Comparison of ENCODE assay signal across 4 worm cellular contexts in the genomic region with DNA sequence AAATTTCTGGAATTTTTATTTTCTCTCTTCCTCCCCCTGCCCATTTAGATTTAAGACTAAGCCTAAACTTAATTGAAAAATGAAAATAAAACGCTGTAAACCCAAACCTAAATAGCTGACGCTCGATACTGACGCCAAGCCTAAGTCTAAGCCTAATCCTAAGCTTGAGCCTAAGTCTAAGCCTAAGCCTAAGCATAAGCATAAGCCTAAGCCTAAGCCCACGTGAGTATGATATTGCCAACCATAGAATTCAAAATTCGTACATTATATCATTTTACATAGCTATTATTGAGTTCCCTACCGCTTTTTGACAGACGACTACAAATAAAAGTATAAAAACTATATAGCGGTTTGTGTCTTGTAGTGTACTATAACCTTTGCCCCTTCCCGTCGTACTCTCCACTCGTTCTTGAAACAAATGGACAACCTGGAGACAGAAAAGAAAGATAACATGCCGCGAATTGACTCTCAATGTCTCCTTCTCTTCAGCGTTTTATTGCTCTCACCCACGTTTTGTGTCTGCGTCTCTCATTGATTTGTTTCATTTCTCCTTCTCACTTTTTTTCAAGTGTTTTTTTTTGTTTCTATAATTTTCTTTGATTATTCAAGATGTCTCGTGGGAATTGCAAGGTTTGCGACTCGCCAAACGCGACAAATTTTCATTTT.
A peak's percentile ranks its signal among the peaks of the same experiment; 100 is the strongest.
TF ChIP-seq lines count a peak whose summit lies in the region.

A gene (plus strand): TSS at position 567 of the 666 bp plus-strand sequence.

TF ChIP-seq in whole organism, L2 larva, 48 proteins besides CTCF, POLR2A, EP300 and RAD21 (continues in another document):
- no peak for TF ChIP-seq lin-11 (tag; optimal IDR thresholded peaks at IDR 0.05; lab: Kevin White, UChicago)
- no peak for TF ChIP-seq unc-39 (tag; optimal IDR thresholded peaks at IDR 0.05; lab: Kevin White, UChicago)
- peak; percentile 22 for TF ChIP-seq sem-4 (tag; optimal IDR thresholded peaks at IDR 0.05; lab: Kevin White, UChicago)
- peak; percentile 73 for TF ChIP-seq C34F6.9 (tag; optimal IDR thresholded peaks at IDR 0.05; lab: Kevin White, UChicago)
- peak; percentile 78 for TF ChIP-seq crh-2 (tag; optimal IDR thresholded peaks at IDR 0.05; lab: Kevin White, UChicago)
- TF ChIP-seq R02D3.7 (tag; optimal IDR thresholded peaks at IDR 0.05; lab: Kevin White, UChicago), result no peak
- no peak for TF ChIP-seq nhr-237 (tag; optimal IDR thresholded peaks at IDR 0.05; lab: Kevin White, UChicago)
- TF ChIP-seq ceh-16 (tag; optimal IDR thresholded peaks at IDR 0.05; lab: Kevin White, UChicago), result no peak
- no peak for TF ChIP-seq ceh-82 (tag; optimal IDR thresholded peaks at IDR 0.05; lab: Kevin White, UChicago)
- no peak for TF ChIP-seq elt-1 (tag; optimal IDR thresholded peaks at IDR 0.05; lab: Kevin White, UChicago)
- no peak for TF ChIP-seq unc-62 (GFP tag; optimal IDR thresholded peaks at IDR 0.05; lab: Kevin White, UChicago)
- TF ChIP-seq alr-1 (tag; optimal IDR thresholded peaks at IDR 0.05; lab: Kevin White, UChicago), result no peak
- TF ChIP-seq F13H6.1 (tag; optimal IDR thresholded peaks at IDR 0.05; lab: Kevin White, UChicago), result peak; percentile 79
- TF ChIP-seq nhr-10 (tag; optimal IDR thresholded peaks at IDR 0.05; lab: Kevin White, UChicago), result no peak
- TF ChIP-seq skn-1 (tag; optimal IDR thresholded peaks at IDR 0.05; lab: Kevin White, UChicago), result no peak
- no peak for TF ChIP-seq lsy-2 (tag; optimal IDR thresholded peaks at IDR 0.05; lab: Kevin White, UChicago)
- TF ChIP-seq ztf-1 (GFP tag; conservative IDR thresholded peaks at IDR 0.05; lab: Robert Waterston, UW), result no peak
- no peak for TF ChIP-seq lin-39 (tag; optimal IDR thresholded peaks at IDR 0.05; lab: Kevin White, UChicago)
- no peak for TF ChIP-seq ama-1 (optimal IDR thresholded peaks at IDR 0.05; lab: Kevin White, UChicago)
- no peak for TF ChIP-seq ZK546.5 (tag; optimal IDR thresholded peaks at IDR 0.05; lab: Kevin White, UChicago)
- TF ChIP-seq Y55F3AM.14 (GFP tag; optimal IDR thresholded peaks at IDR 0.05; lab: Kevin White, UChicago), result no peak
- TF ChIP-seq nhr-12 (tag; optimal IDR thresholded peaks at IDR 0.05; lab: Kevin White, UChicago), result no peak

TF ChIP-seq in whole organism, L4 larva, 104 proteins besides CTCF, POLR2A, EP300 and RAD21 (continues in another document):
- TF ChIP-seq nhr-77 (tag; optimal IDR thresholded peaks at IDR 0.05; lab: Kevin White, UChicago) (peak; percentile 87), unc-39 (tag; optimal IDR thresholded peaks at IDR 0.05; lab: Kevin White, UChicago) (no peak), pqm-1 (tag; optimal IDR thresholded peaks at IDR 0.05; lab: Kevin White, UChicago) (peak; percentile 72), nhr-25 (tag; optimal IDR thresholded peaks at IDR 0.05; lab: Kevin White, UChicago; ENCODE audit: borderline replicate concordance, insufficient read depth) (peak; percentile 15), ceh-62 (tag; optimal IDR thresholded peaks at IDR 0.05; lab: Kevin White, UChicago) (no peak), mdl-1 (tag; optimal IDR thresholded peaks at IDR 0.05; lab: Kevin White, UChicago) (peak in 1 of 2 experiments; percentile 81), sdz-12 (GFP tag; optimal IDR thresholded peaks at IDR 0.05; lab: Kevin White, UChicago) (no peak), dve-1 (tag; optimal IDR thresholded peaks at IDR 0.05; lab: Kevin White, UChicago; ENCODE audit: insufficient read depth) (peak; percentile 94), T20F7.1 (GFP tag; optimal IDR thresholded peaks at IDR 0.05; lab: Kevin White, UChicago) (peak; percentile 59), mep-1 (tag; optimal IDR thresholded peaks at IDR 0.05; lab: Kevin White, UChicago) (no peak), madf-5 (GFP tag; IDR thresholded peaks at IDR 0.05; lab: Robert Waterston, UW) (no peak), nhr-41 (GFP tag; IDR thresholded peaks at IDR 0.05; lab: Robert Waterston, UW) (0 out of 2 replicates have a peak, but pooled peaks have one; percentile 47), ama-1 (optimal IDR thresholded peaks at IDR 0.05; lab: Kevin White, UChicago) (no peak), zfp-3 (GFP tag; conservative IDR thresholded peaks at IDR 0.05; lab: Robert Waterston, UW) (no peak), nhr-28 (tag; optimal IDR thresholded peaks at IDR 0.05; lab: Kevin White, UChicago) (peak; percentile 100), nhr-48 (tag; optimal IDR thresholded peaks at IDR 0.05; lab: Kevin White, UChicago) (peak; percentile 86), ZK337.2 (GFP tag; IDR thresholded peaks at IDR 0.05; lab: Robert Waterston, UW) (no peak), ceh-20 (GFP tag; IDR thresholded peaks at IDR 0.05; lab: Robert Waterston, UW) (0 out of 2 replicates have a peak, but pooled peaks have one; percentile 49), pha-4 (GFP tag; IDR thresholded peaks at IDR 0.05; lab: Robert Waterston, UW) (peak; percentile 61; the same call in 1 of the 2 replicates), pha-4 (tag; optimal IDR thresholded peaks at IDR 0.05; lab: Kevin White, UChicago) (peak; percentile 78), php-3 (GFP tag; IDR thresholded peaks at IDR 0.05; lab: Robert Waterston, UW) (peak; percentile 83)

TF ChIP-seq in whole organism, late embryonic, 69 proteins besides CTCF, POLR2A, EP300 and RAD21:
- peak; percentile 28 for TF ChIP-seq unc-55 (GFP tag; optimal IDR thresholded peaks at IDR 0.05; lab: Kevin White, UChicago)
- no peak for TF ChIP-seq K09A11.1 (tag; optimal IDR thresholded peaks at IDR 0.05; lab: Kevin White, UChicago; ENCODE audit: insufficient read depth)
- peak; percentile 64 for TF ChIP-seq elt-2 (tag; optimal IDR thresholded peaks at IDR 0.05; lab: Kevin White, UChicago)
- TF ChIP-seq ceh-14 (tag; optimal IDR thresholded peaks at IDR 0.05; lab: Kevin White, UChicago), result no peak
- peak; percentile 33 for TF ChIP-seq tbx-2 (tag; optimal IDR thresholded peaks at IDR 0.05; lab: Kevin White, UChicago)
- peak; percentile 22 for TF ChIP-seq ets-4 (tag; optimal IDR thresholded peaks at IDR 0.05; lab: Kevin White, UChicago)
- peak; percentile 21 for TF ChIP-seq ceh-18 (tag; optimal IDR thresholded peaks at IDR 0.05; lab: Kevin White, UChicago)
- peak; percentile 17 for TF ChIP-seq dve-1 (tag; optimal IDR thresholded peaks at IDR 0.05; lab: Kevin White, UChicago)
- TF ChIP-seq ceh-30 (tag; optimal IDR thresholded peaks at IDR 0.05; lab: Kevin White, UChicago), result peak; percentile 80
- peak; percentile 2 for TF ChIP-seq pqm-1 (tag; optimal IDR thresholded peaks at IDR 0.05; lab: Kevin White, UChicago)
- peak; percentile 4 for TF ChIP-seq unc-42 (tag; optimal IDR thresholded peaks at IDR 0.05; lab: Kevin White, UChicago)
- peak; percentile 33 for TF ChIP-seq nfya-1 (tag; optimal IDR thresholded peaks at IDR 0.05; lab: Kevin White, UChicago)
- no peak for TF ChIP-seq odd-2 (tag; optimal IDR thresholded peaks at IDR 0.05; lab: Kevin White, UChicago)
- TF ChIP-seq elt-4 (tag; optimal IDR thresholded peaks at IDR 0.05; lab: Kevin White, UChicago), result no peak

TF ChIP-seq in whole organism, mixed stage, embryonic, 35 proteins besides CTCF, POLR2A, EP300 and RAD21:
- peak; percentile 78 for TF ChIP-seq nhr-12 (tag; optimal IDR thresholded peaks at IDR 0.05; lab: Kevin White, UChicago)
- peak; percentile 19 for TF ChIP-seq mep-1 (tag; optimal IDR thresholded peaks at IDR 0.05; lab: Kevin White, UChicago)
- no peak for TF ChIP-seq drap-1 (GFP tag; optimal IDR thresholded peaks at IDR 0.05; lab: Kevin White, UChicago)
- TF ChIP-seq flh-1 (GFP tag; optimal IDR thresholded peaks at IDR 0.05; lab: Kevin White, UChicago), result no peak
- TF ChIP-seq unc-62 (GFP tag; optimal IDR thresholded peaks at IDR 0.05; lab: Kevin White, UChicago), result peak; percentile 52
- TF ChIP-seq unc-120 (tag; optimal IDR thresholded peaks at IDR 0.05; lab: Kevin White, UChicago; ENCODE audit: poor library complexity, severe bottlenecking), result no peak
- no peak for TF ChIP-seq ceh-43 (GFP tag; optimal IDR thresholded peaks at IDR 0.05; lab: Kevin White, UChicago)
- peak; percentile 65 for TF ChIP-seq ham-2 (GFP tag; optimal IDR thresholded peaks at IDR 0.05; lab: Kevin White, UChicago)
- no peak for TF ChIP-seq tbx-8 (GFP tag; optimal IDR thresholded peaks at IDR 0.05; lab: Kevin White, UChicago)
- TF ChIP-seq zip-8 (tag; optimal IDR thresholded peaks at IDR 0.05; lab: Kevin White, UChicago), result no peak
- no peak for TF ChIP-seq unc-39 (tag; optimal IDR thresholded peaks at IDR 0.05; lab: Kevin White, UChicago)
- TF ChIP-seq sem-2 (GFP tag; optimal IDR thresholded peaks at IDR 0.05; lab: Kevin White, UChicago), result no peak
- peak; percentile 74 for TF ChIP-seq nhr-28 (tag; optimal IDR thresholded peaks at IDR 0.05; lab: Kevin White, UChicago)
- peak; percentile 48 for TF ChIP-seq elt-3 (tag; optimal IDR thresholded peaks at IDR 0.05; lab: Kevin White, UChicago)
- no peak for TF ChIP-seq nhr-76 (tag; optimal IDR thresholded peaks at IDR 0.05; lab: Kevin White, UChicago)
- no peak for TF ChIP-seq ceh-83 (GFP tag; optimal IDR thresholded peaks at IDR 0.05; lab: Kevin White, UChicago)
- TF ChIP-seq elt-1 (tag; optimal IDR thresholded peaks at IDR 0.05; lab: Kevin White, UChicago; ENCODE audit: borderline replicate concordance, insufficient read depth), result no peak
- peak; percentile 55 for TF ChIP-seq ces-1 (GFP tag; optimal IDR thresholded peaks at IDR 0.05; lab: Kevin White, UChicago)
- peak; percentile 71 for TF ChIP-seq nhr-237 (tag; optimal IDR thresholded peaks at IDR 0.05; lab: Kevin White, UChicago)
- TF ChIP-seq sptf-1 (tag; optimal IDR thresholded peaks at IDR 0.05; lab: Kevin White, UChicago), result no peak
- no peak for TF ChIP-seq hlh-1 (tag; optimal IDR thresholded peaks at IDR 0.05; lab: Kevin White, UChicago)
- TF ChIP-seq lin-13 (tag; optimal IDR thresholded peaks at IDR 0.05; lab: Kevin White, UChicago), result no peak
- TF ChIP-seq pha-4 (tag; optimal IDR thresholded peaks at IDR 0.05; lab: Kevin White, UChicago), result peak; percentile 68
- TF ChIP-seq nhr-2 (tag; optimal IDR thresholded peaks at IDR 0.05; lab: Kevin White, UChicago), result no peak
- no peak for TF ChIP-seq mab-5 (tag; optimal IDR thresholded peaks at IDR 0.05; lab: Kevin White, UChicago)
- no peak for TF ChIP-seq blmp-1 (tag; optimal IDR thresholded peaks at IDR 0.05; lab: Kevin White, UChicago)
